Worm (Caenorhabditis elegans) whole organism, L2 larva: Measurements from ENCODE around the gene gar-2.

ENCODE experiments used
- dmd-4 ChIP-seq: sonication (generic microtip); optimal IDR thresholded peaks from 2 replicates; lab custom pipeline; 2017; ENCODE audit warnings: missing biosample characterization, missing genetic modification characterization
- elt-1 ChIP-seq: fragments of 150-350 bp; optimal IDR thresholded peaks from 2 replicates; lab custom pipeline; 2014; ENCODE audit warnings: missing biosample characterization, missing genetic modification characterization
- elt-3 ChIP-seq: sonication (generic microtip); optimal IDR thresholded peaks from 2 replicates; lab custom pipeline; 2017; ENCODE audit warnings: missing biosample characterization, missing genetic modification characterization
- lin-13 ChIP-seq: fragments of 150-350 bp; optimal IDR thresholded peaks from 2 replicates; lab custom pipeline; 2014; ENCODE audit warnings: missing biosample characterization, missing genetic modification reagents, missing genetic modification characterization
- nhr-11 ChIP-seq: fragments of 150-350 bp; optimal IDR thresholded peaks from 2 replicates; lab custom pipeline; 2014; ENCODE audit warnings: missing biosample characterization, missing genetic modification characterization
- nhr-77 ChIP-seq: fragments of 150-350 bp; optimal IDR thresholded peaks from 2 replicates; lab custom pipeline; 2014; ENCODE audit warnings: missing biosample characterization, missing genetic modification characterization
- snpc-4 ChIP-seq: fragments of 150-350 bp; optimal IDR thresholded peaks from 2 replicates; lab custom pipeline; 2014; ENCODE audit warnings: missing biosample characterization, missing genetic modification characterization
- unc-39 ChIP-seq: fragments of 150-350 bp; optimal IDR thresholded peaks from 2 replicates; lab custom pipeline; 2014; ENCODE audit warnings: missing biosample characterization, missing genetic modification characterization

ce11 chrIII:6364395-6364794 is 55.2 kb downstream of the gar-2 start:
- TF ChIP-seq lin-13 = peak; percentile 33
- no peak for TF ChIP-seq elt-3 (tag; lab: Kevin White, UChicago)
- no peak for TF ChIP-seq nhr-11 (tag; lab: Kevin White, UChicago)
- no peak for TF ChIP-seq snpc-4 (tag; lab: Kevin White, UChicago)
- peak; percentile 31 for TF ChIP-seq elt-1
- TF ChIP-seq dmd-4 = no peak
- no peak for TF ChIP-seq nhr-77 (tag; lab: Kevin White, UChicago)
- no peak for TF ChIP-seq unc-39
